Worm (Caenorhabditis elegans): Measurements from ENCODE around the gene D1025.1.

DNA sequence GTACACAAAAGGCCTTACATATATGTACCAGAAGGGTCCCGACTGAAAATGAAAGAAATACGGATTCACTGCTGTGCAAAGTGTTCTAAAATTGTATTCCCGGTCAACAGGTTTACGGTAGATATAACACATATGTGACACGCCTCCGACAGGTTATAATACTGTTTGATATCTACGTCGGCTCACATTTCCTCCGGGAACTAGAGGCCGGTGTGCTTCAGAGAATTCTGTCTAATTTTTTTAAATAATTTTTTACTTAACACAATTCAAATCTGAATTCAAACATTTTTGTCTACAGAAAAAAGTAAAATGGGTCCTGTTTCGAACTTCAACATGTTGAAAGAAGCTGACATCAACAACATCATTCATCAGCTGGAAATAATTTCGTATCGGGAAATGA is 22.7 kb downstream of the D1025.1 start, which contains the start of gene T24C2.3:
- TF ChIP-seq ceh-82 (tag; optimal IDR thresholded peaks at IDR 0.05) (no peak), mab-5 (tag; optimal IDR thresholded peaks at IDR 0.05) (no peak), ama-1 (optimal IDR thresholded peaks at IDR 0.05) (no peak), unc-62 (GFP tag; optimal IDR thresholded peaks at IDR 0.05) (no peak), skn-1 (tag; optimal IDR thresholded peaks at IDR 0.05) (no peak), elt-3 (tag; optimal IDR thresholded peaks at IDR 0.05) (no peak), ztf-11 (tag; optimal IDR thresholded peaks at IDR 0.05) (no peak), lin-13 (GFP tag; optimal IDR thresholded peaks at IDR 0.05) (no peak)

Measured in whole organism, L2 larva.